Fruit fly (Drosophila melanogaster): Measurements from ENCODE around the gene CG46430.

CG46430 gene

dm6 chr3L:10443958-10444357, 34.4 kb upstream of the CG46430 start (continued):
- TF ChIP-seq vri (GFP tag; optimal IDR thresholded peaks at IDR 0.05) (no peak), Sox102F (GFP tag; optimal IDR thresholded peaks at IDR 0.05) (no peak), CG8119 (GFP tag; IDR thresholded peaks at IDR 0.05) (peak; percentile 70), CG10631 (GFP tag; optimal IDR thresholded peaks at IDR 0.05) (peak; percentile 36), CG4318 (GFP tag; optimal IDR thresholded peaks at IDR 0.05) (peak; percentile 43), CG6854 (GFP tag; optimal IDR thresholded peaks at IDR 0.05) (no peak), Sox15 (GFP tag; optimal IDR thresholded peaks at IDR 0.05) (no peak), Met (GFP tag; optimal IDR thresholded peaks at IDR 0.05) (no peak), CG15336 (GFP tag; IDR thresholded peaks at IDR 0.05) (peak; percentile 70), dac (GFP tag; optimal IDR thresholded peaks at IDR 0.05) (peak; percentile 42), salr (GFP tag; optimal IDR thresholded peaks at IDR 0.05) (no peak), CG1621 (tag; optimal IDR thresholded peaks at IDR 0.05) (peak; percentile 29), CG32006 (GFP tag; optimal IDR thresholded peaks at IDR 0.05) (peak; percentile 71), Hr4 (GFP tag; optimal IDR thresholded peaks at IDR 0.05) (peak; percentile 68), CG6792 (GFP tag; optimal IDR thresholded peaks at IDR 0.05) (no peak), Eip75B (GFP tag; optimal IDR thresholded peaks at IDR 0.05) (peak; percentile 1), OdsH (GFP tag; optimal IDR thresholded peaks at IDR 0.05) (peak; percentile 36), topi (GFP tag; optimal IDR thresholded peaks at IDR 0.05) (no peak), CG11902 (GFP tag; optimal IDR thresholded peaks at IDR 0.05) (no peak), Blimp-1 (GFP tag; optimal IDR thresholded peaks at IDR 0.05) (no peak), fd85E (GFP tag; optimal IDR thresholded peaks at IDR 0.05) (no peak), Smox (GFP tag; optimal IDR thresholded peaks at IDR 0.05) (no peak), ss (GFP tag; optimal IDR thresholded peaks at IDR 0.05) (no peak)

dm6 chr3L:10446998-10447397, 31.3 kb upstream of the CG46430 start:
- TF ChIP-seq CG34406 (GFP tag; optimal IDR thresholded peaks at IDR 0.05) (no peak), CG6163 (GFP tag; IDR thresholded peaks at IDR 0.05) (peak; percentile 55), Lpt (GFP tag; optimal IDR thresholded peaks at IDR 0.05) (no peak), svp (GFP tag) (no peak), CG3032 (tag; optimal IDR thresholded peaks at IDR 0.05) (peak; percentile 9), CG1621 (tag; optimal IDR thresholded peaks at IDR 0.05) (no peak), fkh (GFP tag; optimal IDR thresholded peaks at IDR 0.05) (no peak), fd85E (GFP tag; optimal IDR thresholded peaks at IDR 0.05) (no peak), Hr38 (GFP tag; optimal IDR thresholded peaks at IDR 0.05) (no peak), CG6854 (GFP tag; optimal IDR thresholded peaks at IDR 0.05) (no peak), net (GFP tag; optimal IDR thresholded peaks at IDR 0.05) (peak; percentile 30), pdm3 (GFP tag; optimal IDR thresholded peaks at IDR 0.05) (peak; percentile 12), achi (GFP tag; optimal IDR thresholded peaks at IDR 0.05) (peak; percentile 18), CG11294 (GFP tag; IDR thresholded peaks at IDR 0.05) (no peak), CG6808 (GFP tag; optimal IDR thresholded peaks at IDR 0.05) (no peak), CG3919 (GFP tag; optimal IDR thresholded peaks at IDR 0.05) (peak; percentile 1), Hr39 (GFP tag; optimal IDR thresholded peaks at IDR 0.05) (no peak), vri (GFP tag; optimal IDR thresholded peaks at IDR 0.05) (no peak), eg (GFP tag; IDR thresholded peaks at IDR 0.05) (peak; percentile 72; the same call in 2 of the 3 replicates), cyc (GFP tag; optimal IDR thresholded peaks at IDR 0.05) (no peak), CG7368 (GFP tag; optimal IDR thresholded peaks at IDR 0.05) (no peak), Eip78C (GFP tag) (peak; percentile 63), Met (GFP tag; optimal IDR thresholded peaks at IDR 0.05) (no peak), CG4318 (GFP tag; optimal IDR thresholded peaks at IDR 0.05) (no peak), dac (GFP tag; optimal IDR thresholded peaks at IDR 0.05) (peak; percentile 8), Ets96B (tag; optimal IDR thresholded peaks at IDR 0.05) (no peak), lz (GFP tag; optimal IDR thresholded peaks at IDR 0.05) (no peak), Eip93F (GFP tag; optimal IDR thresholded peaks at IDR 0.05) (no peak), CG16779 (tag; optimal IDR thresholded peaks at IDR 0.05) (no peak), Gug (GFP tag; IDR thresholded peaks at IDR 0.05) (peak; percentile 45; the same call in 1 of the 2 replicates), ss (GFP tag; optimal IDR thresholded peaks at IDR 0.05) (no peak), CG6276 (GFP tag; optimal IDR thresholded peaks at IDR 0.05) (peak; percentile 41), Blimp-1 (GFP tag; optimal IDR thresholded peaks at IDR 0.05) (no peak), Sox14 (GFP tag; optimal IDR thresholded peaks at IDR 0.05) (no peak), dsx (GFP tag; optimal IDR thresholded peaks at IDR 0.05; ENCODE audit: poor library complexity, severe bottlenecking) (no peak), CG32006 (GFP tag; optimal IDR thresholded peaks at IDR 0.05) (peak; percentile 66), spab (GFP tag; optimal IDR thresholded peaks at IDR 0.05) (peak; percentile 12)

All from whole organism, prepupa.